Worm (Caenorhabditis elegans) whole organism, young adult: ENCODE data around the gene cht-5.

Source experiments
- B0019.2 ChIP-seq: fragments of 200-800 bp; sonication (Bioruptor generic); conservative IDR thresholded peaks from 2 replicates; pipeline ENCODE4 v1.3.6; 2022; ENCODE audit warnings: missing genetic modification reagents, missing genetic modification characterization, missing compliant biosample characterization
- F10E7.11 ChIP-seq: sonication (generic microtip); optimal IDR thresholded peaks from 2 replicates; lab custom pipeline; 2017; ENCODE audit warnings: mild to moderate bottlenecking, missing genetic modification characterization, moderate library complexity, missing compliant biosample characterization
- F39B2.1 ChIP-seq: fragments of 200-800 bp; sonication (Bioruptor generic); IDR thresholded peaks from 2 replicates; pipeline ENCODE4 v1.3.6; 2022; ENCODE audit warnings: missing genetic modification reagents, missing genetic modification characterization, missing compliant biosample characterization
- K11D2.4 ChIP-seq: fragments of 200-800 bp; sonication (Bioruptor generic); IDR thresholded peaks from 2 replicates; pipeline ENCODE4 v1.3.6; 2022; ENCODE audit warnings: missing genetic modification reagents, missing genetic modification characterization, missing compliant biosample characterization
- K12H6.12 ChIP-seq: fragments of 200-800 bp; sonication (Bioruptor generic); optimal IDR thresholded peaks from 2 replicates; lab custom pipeline; 2018; ENCODE audit warnings: mild to moderate bottlenecking, missing genetic modification characterization, missing compliant biosample characterization
- Y53G8AR.9 ChIP-seq: fragments of 200-800 bp; sonication (Bioruptor generic); conservative IDR thresholded peaks from 2 replicates; pipeline ENCODE4 v1.3.6; 2022; ENCODE audit warnings: missing genetic modification reagents, missing genetic modification characterization, missing compliant biosample characterization
- Y95B8A.8 ChIP-seq: fragments of 200-800 bp; sonication (Bioruptor generic); IDR thresholded peaks from 2 replicates; pipeline ENCODE4 v1.3.6; 2022; ENCODE audit warnings: missing genetic modification reagents, missing genetic modification characterization, missing compliant biosample characterization
- akir-1 ChIP-seq: fragments of 200-800 bp; sonication (Bioruptor generic); optimal IDR thresholded peaks from 2 replicates; lab custom pipeline; 2018; ENCODE audit warnings: mild to moderate bottlenecking, missing genetic modification characterization, moderate library complexity, missing compliant biosample characterization
- atf-7 ChIP-seq: sonication (generic microtip); optimal IDR thresholded peaks from 2 replicates; lab custom pipeline; 2017; ENCODE audit warnings: mild to moderate bottlenecking, missing genetic modification characterization, missing compliant biosample characterization
- athp-1 ChIP-seq: sonication (generic microtip); optimal IDR thresholded peaks from 2 replicates; lab custom pipeline; 2017; ENCODE audit warnings: mild to moderate bottlenecking, missing genetic modification characterization, missing compliant biosample characterization
- ccch-3 ChIP-seq: fragments of 200-800 bp; sonication (Bioruptor generic); optimal IDR thresholded peaks from 2 replicates; lab custom pipeline; 2018; ENCODE audit warnings: mild to moderate bottlenecking, missing genetic modification characterization, missing compliant biosample characterization
- ceh-27 ChIP-seq: fragments of 200-800 bp; sonication (Bioruptor generic); optimal IDR thresholded peaks from 2 replicates; lab custom pipeline; 2018; ENCODE audit warnings: mild to moderate bottlenecking, missing genetic modification characterization, moderate library complexity, missing compliant biosample characterization
- egrh-3 ChIP-seq: fragments of 200-800 bp; sonication (Bioruptor generic); IDR thresholded peaks from 2 replicates; pipeline ENCODE4 v1.3.6; 2022; ENCODE audit warnings: missing genetic modification reagents, missing genetic modification characterization, missing compliant biosample characterization
- ekl-4 ChIP-seq: fragments of 200-800 bp; sonication (Bioruptor generic); IDR thresholded peaks from 2 replicates; pipeline ENCODE4 v1.3.6; 2022; ENCODE audit warnings: missing genetic modification reagents, missing genetic modification characterization, missing compliant biosample characterization
- ets-4 ChIP-seq: fragments of 200-800 bp; sonication (Bioruptor generic); optimal IDR thresholded peaks from 2 replicates; lab custom pipeline; 2018; ENCODE audit warnings: mild to moderate bottlenecking, missing genetic modification characterization, missing compliant biosample characterization
- gei-17 ChIP-seq: fragments of 200-800 bp; sonication (Bioruptor generic); optimal IDR thresholded peaks from 2 replicates; lab custom pipeline; 2018; ENCODE audit warnings: mild to moderate bottlenecking, missing genetic modification characterization, missing compliant biosample characterization
- hlh-26 ChIP-seq: fragments of 200-800 bp; sonication (Bioruptor generic); conservative IDR thresholded peaks from 2 replicates; pipeline ENCODE4 v1.3.6; 2022; ENCODE audit warnings: missing genetic modification reagents, missing genetic modification characterization, missing compliant biosample characterization
- hsf-1 ChIP-seq: fragments of 200-800 bp; sonication (Bioruptor generic); IDR thresholded peaks from 2 replicates; pipeline ENCODE4 v1.3.6; 2022; ENCODE audit warnings: missing genetic modification reagents, missing genetic modification characterization, missing compliant biosample characterization
- lag-1 ChIP-seq: fragments of 200-800 bp; sonication (Bioruptor generic); IDR thresholded peaks from 2 replicates; pipeline ENCODE4 v1.3.6; 2022; ENCODE audit warnings: missing genetic modification reagents, missing genetic modification characterization, missing compliant biosample characterization
- let-526 ChIP-seq: fragments of 200-800 bp; sonication (Bioruptor generic); IDR thresholded peaks from 2 replicates; pipeline ENCODE4 v1.3.6; 2022; ENCODE audit warnings: missing genetic modification reagents, missing genetic modification characterization, missing compliant biosample characterization
- let-607 ChIP-seq, 2 experiments: fragments of 200-800 bp in 1 of 2; sonication (Bioruptor generic) in 1 of 2; sonication (generic microtip) in 1 of 2; optimal IDR thresholded peaks; 2 replicates each; lab custom pipeline; 2016 to 2018; ENCODE audit warnings: mild to moderate bottlenecking in 2 of 2, missing compliant biosample characterization in 2 of 2, missing genetic modification characterization in 2 of 2, moderate library complexity in 2 of 2, missing genotype in 1 of 2
- lsl-1 ChIP-seq: fragments of 200-800 bp; sonication (Bioruptor generic); optimal IDR thresholded peaks from 2 replicates; lab custom pipeline; 2018; ENCODE audit warnings: mild to moderate bottlenecking, missing genetic modification characterization, moderate library complexity, missing compliant biosample characterization
- mel-28 ChIP-seq: sonication (generic microtip); optimal IDR thresholded peaks from 2 replicates; lab custom pipeline; 2016; ENCODE audit warnings: borderline replicate concordance, mild to moderate bottlenecking, missing genetic modification characterization, missing compliant biosample characterization
- nfya-2 ChIP-seq: fragments of 200-800 bp; sonication (Bioruptor generic); IDR thresholded peaks from 2 replicates; pipeline ENCODE4 v1.3.6; 2022; ENCODE audit warnings: missing genetic modification reagents, missing genetic modification characterization, missing compliant biosample characterization
- nfyb-1 ChIP-seq: fragments of 200-800 bp; sonication (Bioruptor generic); IDR thresholded peaks from 2 replicates; pipeline ENCODE4 v1.3.6; 2022; ENCODE audit warnings: missing genetic modification reagents, missing genetic modification characterization, missing compliant biosample characterization
- nhr-27 ChIP-seq: fragments of 200-800 bp; sonication (Bioruptor generic); optimal IDR thresholded peaks from 2 replicates; lab custom pipeline; 2018; ENCODE audit warnings: mild to moderate bottlenecking, missing genetic modification characterization, moderate library complexity, missing compliant biosample characterization
- nhr-80 ChIP-seq: sonication (generic microtip); optimal IDR thresholded peaks from 2 replicates; lab custom pipeline; 2016; ENCODE audit warnings: missing genetic modification characterization, missing compliant biosample characterization
- nhr-90 ChIP-seq: sonication (generic microtip); optimal IDR thresholded peaks from 2 replicates; lab custom pipeline; 2016; ENCODE audit warnings: missing genotype, mild to moderate bottlenecking, missing genetic modification characterization, missing compliant biosample characterization
- snpc-1.3 ChIP-seq: sonication (generic microtip); optimal IDR thresholded peaks from 2 replicates; lab custom pipeline; 2017; ENCODE audit warnings: missing genetic modification characterization, mild to moderate bottlenecking, missing compliant biosample characterization, antibody characterized with exemption, moderate library complexity, missing genotype, missing genetic modification reagents; ENCODE audit not compliant: insufficient read depth
- snpc-3.4 ChIP-seq: sonication (generic microtip); optimal IDR thresholded peaks from 2 replicates; lab custom pipeline; 2017; ENCODE audit warnings: missing genetic modification characterization, mild to moderate bottlenecking, missing compliant biosample characterization, antibody characterized with exemption, moderate library complexity, missing genotype, missing genetic modification reagents
- tbp1 ChIP-seq: fragments of 200-800 bp; sonication (Bioruptor generic); optimal IDR thresholded peaks from 2 replicates; lab custom pipeline; 2018; ENCODE audit warnings: mild to moderate bottlenecking, missing genetic modification characterization, missing compliant biosample characterization
- unc-62 ChIP-seq: fragments of 150-350 bp; optimal IDR thresholded peaks from 2 replicates; lab custom pipeline; 2014; ENCODE audit warnings: missing biosample characterization, missing genetic modification reagents, missing genetic modification characterization
- xnd-1 ChIP-seq: sonication (generic microtip); optimal IDR thresholded peaks from 2 replicates; lab custom pipeline; 2016; ENCODE audit warnings: missing genotype, missing genetic modification reagents, missing genetic modification characterization, missing compliant biosample characterization
- zim-3 ChIP-seq: sonication (generic microtip); optimal IDR thresholded peaks from 2 replicates; lab custom pipeline; 2017; ENCODE audit warnings: mild to moderate bottlenecking, missing genetic modification characterization, moderate library complexity, missing compliant biosample characterization
- ztf-22 ChIP-seq: fragments of 200-800 bp; sonication (Bioruptor generic); optimal IDR thresholded peaks from 2 replicates; lab custom pipeline; 2018; ENCODE audit warnings: mild to moderate bottlenecking, missing genetic modification characterization, moderate library complexity, missing compliant biosample characterization
- ztf-3 ChIP-seq: fragments of 200-800 bp; sonication (Bioruptor generic); optimal IDR thresholded peaks from 2 replicates; lab custom pipeline; 2018; ENCODE audit warnings: mild to moderate bottlenecking, missing genetic modification characterization, missing compliant biosample characterization

The cht-5 gene

DNA sequence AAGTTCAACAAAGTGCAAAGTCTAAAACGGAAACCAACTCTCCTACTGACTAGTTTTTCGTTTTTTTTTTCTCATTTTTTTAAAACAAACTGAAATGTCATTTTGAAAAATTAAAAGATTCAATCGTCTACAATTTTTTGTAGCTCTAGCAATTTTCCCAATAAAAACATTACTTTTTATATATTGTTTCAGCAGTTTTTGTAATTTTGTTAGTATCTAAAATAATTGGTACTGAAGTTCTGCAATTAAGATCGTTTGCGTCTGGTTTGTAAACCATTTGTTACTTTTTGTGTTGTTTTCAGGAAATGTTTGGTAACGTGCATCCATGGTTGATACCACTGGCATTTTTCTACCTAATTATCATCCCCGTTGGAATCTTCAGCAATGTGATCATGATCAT, 44.1 kb downstream of the cht-5 start, which contains the start of gene srsx-30:
Gene srsx-30, plus strand, starts transcription at position 301 of the 400 bp plus-strand sequence.
- TF ChIP-seq snpc-1.3 (no peak), hlh-26 (GFP tag; lab: Robert Waterston, UW) (no peak), ztf-3 (GFP tag; lab: Kevin White, UChicago) (no peak), tbp1 (GFP tag; lab: Kevin White, UChicago) (no peak), let-526 (GFP tag; lab: Robert Waterston, UW) (no peak)

DNA sequence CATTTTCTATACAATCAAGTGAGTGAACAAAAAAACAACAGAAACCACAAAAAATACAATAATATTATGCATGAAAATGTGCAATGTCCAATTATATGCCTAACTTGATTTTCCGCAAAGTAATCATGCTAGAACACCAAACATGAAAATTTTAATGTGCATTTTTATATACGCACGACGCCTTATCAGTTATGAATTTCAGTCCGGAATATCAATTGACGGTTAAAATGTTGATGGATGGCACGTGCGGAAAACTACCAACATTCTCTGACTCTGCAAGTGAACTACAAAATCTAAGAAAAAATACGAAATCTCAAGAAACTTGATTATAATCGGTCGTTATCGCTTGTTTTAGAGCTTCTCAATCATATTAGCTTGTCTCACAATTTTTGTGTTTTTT, 45.5 kb downstream of the cht-5 start:
- TF ChIP-seq ekl-4 (GFP tag; lab: Robert Waterston, UW) (no peak), nhr-80 (peak; percentile 56)
- TF ChIP-seq, all 124 proteins: peak for 1

DNA sequence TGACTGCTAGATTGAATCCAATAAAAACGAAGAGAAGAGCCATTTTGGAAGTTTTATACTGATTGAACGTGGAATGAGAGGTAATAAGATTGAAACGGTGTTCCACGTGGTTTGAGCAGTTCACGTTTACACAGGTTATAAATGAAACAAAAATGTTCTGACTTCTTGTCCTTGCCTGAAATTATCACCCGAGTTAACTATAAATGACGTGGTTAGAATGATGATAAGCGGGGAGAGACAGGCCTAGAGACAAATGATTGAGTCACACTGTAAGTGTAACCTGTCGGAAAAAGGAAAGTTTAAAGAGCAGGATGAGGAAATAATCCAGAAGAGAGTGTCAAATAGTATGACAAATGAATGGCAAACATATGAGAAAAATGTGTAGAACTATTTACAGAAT, 46.5 kb downstream of the cht-5 start, which contains the start of gene C51E3.10:
Gene C51E3.10, minus strand, starts transcription at position 181 of the 400 bp plus-strand sequence.
- TF ChIP-seq let-607 (tag; optimal IDR thresholded peaks at IDR 0.05; lab: Kevin White, UChicago) (peak; percentile 71 to 80), Y95B8A.8 (GFP tag; lab: Robert Waterston, UW) (no peak), K12H6.12 (tag; lab: Kevin White, UChicago) (no peak), nfya-2 (GFP tag; lab: Robert Waterston, UW) (no peak), akir-1 (GFP tag; lab: Kevin White, UChicago) (no peak), ets-4 (peak; percentile 47), unc-62 (peak; percentile 5), lag-1 (GFP tag; lab: Robert Waterston, UW) (no peak), xnd-1 (tag; lab: Kevin White, UChicago) (no peak), F39B2.1 (no peak), lsl-1 (GFP tag; lab: Kevin White, UChicago) (no peak), nfyb-1 (GFP tag; lab: Robert Waterston, UW) (0 out of 2 replicates have a peak, but pooled peaks have one; percentile 25), snpc-3.4 (tag; lab: Kevin White, UChicago) (no peak), ztf-3 (GFP tag; lab: Kevin White, UChicago) (no peak), athp-1 (tag; lab: Kevin White, UChicago) (no peak), F10E7.11 (tag; lab: Kevin White, UChicago) (no peak), atf-7 (peak; percentile 54), nhr-90 (peak; percentile 26), egrh-3 (no peak), nhr-80 (peak; percentile 92), hsf-1 (GFP tag; lab: Robert Waterston, UW) (no peak), ztf-22 (GFP tag; lab: Kevin White, UChicago) (no peak), B0019.2 (GFP tag; lab: Robert Waterston, UW) (no peak), gei-17 (GFP tag; lab: Kevin White, UChicago) (no peak), zim-3 (no peak), mel-28 (no peak), K11D2.4 (no peak), nhr-27 (no peak), ccch-3 (GFP tag; lab: Kevin White, UChicago) (no peak), ceh-27 (GFP tag; lab: Kevin White, UChicago) (no peak), Y53G8AR.9 (GFP tag; lab: Robert Waterston, UW) (no peak)
